Worm (Caenorhabditis elegans): ENCODE measurements around the gene B0285.6.

The B0285.6 gene

DNA sequence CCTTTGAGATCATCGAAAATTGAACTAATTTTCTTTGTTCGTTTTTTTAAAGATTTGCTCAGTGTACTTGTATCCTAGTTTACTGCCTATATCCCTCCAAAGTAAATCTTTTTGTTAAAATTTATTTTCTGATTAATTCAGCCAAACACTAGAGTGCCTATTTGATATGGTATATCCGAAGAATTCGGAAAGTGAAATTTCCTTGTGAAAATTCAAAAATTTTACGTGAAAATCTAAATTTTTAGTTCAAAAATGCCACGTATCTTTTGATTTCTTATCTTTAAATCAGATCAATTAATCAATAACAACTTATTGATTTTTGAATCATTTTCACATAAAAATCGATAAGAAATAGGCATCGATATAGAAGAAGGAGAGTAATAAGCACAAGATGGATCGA, 48.6 kb downstream of the B0285.6 start, which contains the start of gene R07E5.6:
Gene R07E5.6 (plus strand): TSS at position 301 of the 400 bp plus-strand sequence.
- TF ChIP-seq W03F9.2 (tag; optimal IDR thresholded peaks at IDR 0.05): no peak
- TF ChIP-seq dao-5 (tag; optimal IDR thresholded peaks at IDR 0.05): no peak
- no peak for TF ChIP-seq him-1 (tag; optimal IDR thresholded peaks at IDR 0.05)

DNA sequence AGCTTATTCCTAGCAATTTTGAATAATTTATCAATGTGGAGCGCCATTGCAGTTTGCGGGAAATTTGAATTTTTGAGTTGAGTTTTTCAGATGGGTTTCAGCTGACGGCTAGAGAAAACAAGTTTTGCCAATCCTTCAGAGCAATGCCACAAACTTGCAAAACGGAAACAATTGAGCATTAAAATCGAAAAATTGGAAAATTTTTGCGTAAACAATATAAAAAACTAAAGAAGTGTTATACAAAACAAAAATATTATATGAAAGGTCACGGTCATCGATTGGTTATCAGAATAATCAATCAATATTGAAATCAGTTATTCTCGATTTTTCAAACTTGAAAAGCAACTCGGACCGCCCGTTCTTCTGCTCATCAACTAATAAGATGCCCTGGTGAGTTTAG, 51.2 kb downstream of the B0285.6 start, which contains the start of gene R07E5.15:
Gene R07E5.15 (plus strand): TSS at position 301 of the 400 bp plus-strand sequence.
- no peak for TF ChIP-seq dao-5 (tag; optimal IDR thresholded peaks at IDR 0.05)
- TF ChIP-seq him-1 (tag; optimal IDR thresholded peaks at IDR 0.05): no peak
- no peak for TF ChIP-seq W03F9.2 (tag; optimal IDR thresholded peaks at IDR 0.05)

DNA sequence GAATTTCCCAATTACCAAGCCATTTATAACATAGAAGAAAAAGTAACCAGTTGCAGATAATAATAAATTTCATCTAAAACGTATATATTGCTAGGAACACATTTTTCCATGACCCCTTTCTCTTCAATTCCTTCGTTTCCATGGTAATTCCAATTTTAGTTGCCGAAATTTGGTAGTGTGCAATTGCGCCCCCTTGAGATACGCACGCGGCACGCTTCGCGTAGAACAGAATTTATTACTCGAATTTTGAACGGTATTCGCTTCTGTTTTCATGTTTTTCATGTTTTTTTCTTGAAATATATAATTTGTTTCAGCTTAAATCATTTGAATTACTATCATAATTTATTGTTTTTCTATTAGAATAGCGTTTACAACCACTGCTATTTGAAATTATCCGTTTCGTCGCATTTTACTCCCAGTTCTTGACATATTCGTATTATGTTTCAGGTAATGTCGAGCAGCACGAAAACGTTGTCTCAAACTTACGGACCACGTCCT, 54.5 kb downstream of the B0285.6 start, which contains the start of the genes R07E5.17 and snfc-5:
Gene R07E5.17 (minus strand): TSS at position 98 of the 498 bp plus-strand sequence.
Gene snfc-5 (plus strand): TSS at position 448 of the 498 bp plus-strand sequence.
- TF ChIP-seq W03F9.2 (tag; optimal IDR thresholded peaks at IDR 0.05): no peak
- TF ChIP-seq him-1 (tag; optimal IDR thresholded peaks at IDR 0.05): no peak
- no peak for TF ChIP-seq dao-5 (tag; optimal IDR thresholded peaks at IDR 0.05)

Measured in whole organism, L4/young adult.